Fruit fly (Drosophila melanogaster): ENCODE data around the gene Ugt316A1.

The Ugt316A1 gene

DNA sequence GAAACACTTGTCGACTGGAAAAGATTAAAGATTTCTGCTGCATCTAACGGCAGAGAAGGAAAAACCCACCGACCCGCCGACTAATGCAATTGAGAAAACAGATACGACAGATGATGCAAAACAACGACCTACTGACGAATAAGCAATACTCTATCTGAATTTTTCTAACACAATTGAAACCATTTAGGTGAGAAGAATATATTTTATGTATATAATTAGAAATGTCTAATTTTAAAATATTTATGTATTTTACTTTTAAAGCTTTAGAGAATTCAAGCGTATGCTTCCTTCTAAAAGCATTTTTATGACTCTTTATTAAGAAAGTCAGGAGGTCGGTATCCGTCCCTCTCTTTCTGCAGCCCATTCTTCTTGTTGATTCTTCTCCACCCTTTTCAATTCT, 15.8 kb upstream of the Ugt316A1 start:
- TF ChIP-seq CG9948 (tag; optimal IDR thresholded peaks at IDR 0.05) (peak; percentile 37), CG15710 (tag; optimal IDR thresholded peaks at IDR 0.05) (peak; percentile 1), CG4496 (GFP tag; IDR thresholded peaks at IDR 0.05) (peak; percentile 69), CG14655 (GFP tag; optimal IDR thresholded peaks at IDR 0.05) (peak; percentile 66), EcR (GFP tag; optimal IDR thresholded peaks at IDR 0.05) (no peak), CG13204 (GFP tag; optimal IDR thresholded peaks at IDR 0.05) (no peak), Pif1B (GFP tag; optimal IDR thresholded peaks at IDR 0.05) (no peak), Ets98B (GFP tag; IDR thresholded peaks at IDR 0.05) (peak; percentile 36), CG12605 (GFP tag; IDR thresholded peaks at IDR 0.05) (peak; percentile 31), CG34367 (tag; optimal IDR thresholded peaks at IDR 0.05) (peak; percentile 18), gl (tag; optimal IDR thresholded peaks at IDR 0.05) (no peak), CG8159 (tag; optimal IDR thresholded peaks at IDR 0.05) (peak; percentile 32), CG32121 (GFP tag; IDR thresholded peaks at IDR 0.05) (peak; percentile 46), CG8301 (tag; optimal IDR thresholded peaks at IDR 0.05) (peak; percentile 61), CG10348 (GFP tag; IDR thresholded peaks at IDR 0.05) (no peak), fd96Ca (GFP tag; IDR thresholded peaks at IDR 0.05) (no peak), Pif1A (GFP tag; optimal IDR thresholded peaks at IDR 0.05) (no peak), rn (GFP tag; IDR thresholded peaks at IDR 0.05) (no peak), CG17806 (tag; optimal IDR thresholded peaks at IDR 0.05) (peak; percentile 31), Snoo (tag; optimal IDR thresholded peaks at IDR 0.05) (no peak), D1 (tag; optimal IDR thresholded peaks at IDR 0.05) (no peak)

DNA sequence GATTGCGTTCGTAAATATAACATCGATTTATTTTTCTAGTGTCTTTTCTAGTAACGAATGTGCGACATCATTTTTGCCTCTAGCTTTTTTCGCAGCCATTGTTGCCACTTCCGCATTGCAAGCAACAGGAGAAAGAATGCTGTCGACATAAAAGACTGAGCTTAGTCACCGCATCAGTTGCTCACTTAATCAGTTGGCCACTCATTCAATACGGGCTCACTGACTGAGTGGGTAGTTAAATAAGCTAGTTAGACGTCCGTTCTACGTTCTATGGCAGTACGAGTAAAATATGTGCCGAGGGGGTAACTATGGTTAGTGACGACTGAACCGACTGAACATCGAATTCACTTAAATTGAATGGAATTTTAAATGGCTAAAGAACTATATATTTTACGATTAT, 13.4 kb upstream of the Ugt316A1 start:
- TF ChIP-seq CG32121 (GFP tag; IDR thresholded peaks at IDR 0.05) (no peak), CG17806 (tag; optimal IDR thresholded peaks at IDR 0.05) (no peak), CG14655 (GFP tag; optimal IDR thresholded peaks at IDR 0.05) (peak; percentile 12)

DNA sequence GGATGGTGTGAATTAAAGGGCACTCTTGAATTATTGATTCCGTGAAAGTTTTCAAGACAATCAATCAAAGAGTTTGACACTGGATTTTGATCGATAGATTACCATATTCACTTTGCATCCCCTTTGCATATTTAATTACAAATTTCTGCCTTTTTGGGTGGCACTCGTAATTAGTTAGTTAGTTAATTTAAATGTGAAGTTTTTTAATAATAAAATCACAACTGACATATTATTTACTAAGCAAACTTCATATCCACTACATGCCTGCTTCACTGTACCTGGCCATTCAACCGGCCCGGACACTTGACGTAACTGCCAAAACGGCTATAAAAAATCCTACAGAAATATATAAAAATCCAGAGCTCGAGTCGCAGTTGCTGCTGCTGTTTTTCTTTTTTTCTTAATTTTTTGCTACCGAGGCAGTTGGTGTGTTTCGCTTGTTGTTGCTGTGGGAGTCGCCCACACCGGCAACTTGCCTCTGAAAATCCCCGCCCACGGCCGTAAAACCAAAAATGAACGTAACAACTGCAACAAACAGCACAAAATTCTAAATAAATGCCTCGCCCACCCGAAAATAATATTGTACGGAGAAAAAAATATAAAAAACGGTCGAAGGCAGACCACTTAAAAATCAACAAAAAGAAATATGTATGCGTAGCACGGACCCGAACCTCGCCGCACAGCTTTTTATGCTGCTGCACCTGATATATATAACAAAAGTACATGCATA, 12.2 kb upstream of the Ugt316A1 start:
- TF ChIP-seq CG8159 (tag; optimal IDR thresholded peaks at IDR 0.05) (no peak), CG32121 (GFP tag; IDR thresholded peaks at IDR 0.05) (peak; percentile 23; the same call in 1 of the 2 replicates), CG4496 (GFP tag; IDR thresholded peaks at IDR 0.05) (peak; percentile 30; the same call in 1 of the 3 replicates), Pif1A (GFP tag; optimal IDR thresholded peaks at IDR 0.05) (no peak), EcR (GFP tag; optimal IDR thresholded peaks at IDR 0.05) (peak; percentile 0)

DNA sequence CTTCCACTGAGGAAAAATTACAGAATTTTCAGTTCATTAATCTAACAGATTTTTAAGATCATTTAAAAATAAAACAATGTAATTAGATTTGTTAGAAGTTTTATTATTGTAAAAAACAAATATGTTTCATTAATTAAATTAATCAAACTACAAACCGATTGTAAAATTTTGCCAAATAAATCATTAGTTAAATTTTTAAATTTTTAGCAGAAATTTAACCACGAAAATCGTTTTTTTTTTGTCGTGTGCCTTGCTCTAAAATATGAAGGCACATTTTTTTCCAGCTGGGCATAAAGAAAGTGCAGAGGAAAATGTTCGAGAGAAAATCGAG, 11.3 kb upstream of the Ugt316A1 start:
- no peak for TF ChIP-seq Pif1A (GFP tag; optimal IDR thresholded peaks at IDR 0.05)
- no peak for TF ChIP-seq EcR (GFP tag; optimal IDR thresholded peaks at IDR 0.05)

DNA sequence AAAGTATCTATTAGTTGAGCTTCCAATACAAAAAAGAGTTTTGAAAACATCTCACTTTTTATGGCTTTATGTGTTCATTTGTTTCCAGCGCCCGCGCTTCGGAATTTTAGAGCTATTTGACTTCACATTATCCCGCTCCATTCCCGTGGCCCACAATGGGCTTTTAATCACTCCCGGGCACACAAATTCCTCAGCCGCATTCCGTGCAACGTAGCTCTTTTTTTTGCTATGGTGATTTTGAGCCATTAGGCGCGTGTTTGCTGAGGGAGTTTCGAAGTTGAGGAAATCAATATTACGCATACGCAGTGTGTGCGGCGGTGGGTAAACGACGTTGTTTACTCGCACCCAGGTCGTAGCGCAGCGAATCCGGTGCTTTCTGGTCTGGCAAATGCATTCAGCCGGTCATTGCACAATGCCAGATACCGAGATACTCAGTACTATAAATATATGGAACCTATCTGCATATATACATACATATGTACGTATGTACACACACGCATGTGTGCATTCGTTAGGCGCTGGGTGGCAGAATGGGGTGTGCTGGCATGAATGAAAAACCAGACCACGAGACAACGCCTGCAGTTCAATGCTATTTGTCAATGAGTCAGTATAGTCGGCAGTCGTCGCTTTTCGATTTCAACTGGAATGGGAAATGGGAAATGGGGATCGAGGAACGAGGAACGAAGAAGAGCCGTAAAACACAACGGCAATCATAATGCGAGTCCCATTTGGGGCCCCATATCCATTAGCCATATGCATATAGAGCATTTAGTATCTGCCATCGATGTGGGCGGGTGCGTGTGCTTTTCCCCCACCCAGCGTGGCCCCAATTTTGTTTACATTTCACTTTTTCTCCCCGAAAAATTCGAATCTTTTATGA, 10.7 kb upstream of the Ugt316A1 start:
- TF ChIP-seq CG8159 (tag; optimal IDR thresholded peaks at IDR 0.05), result no peak
- TF ChIP-seq CG17806 (tag; optimal IDR thresholded peaks at IDR 0.05), result no peak
- TF ChIP-seq CG32121 (GFP tag; IDR thresholded peaks at IDR 0.05), result no peak; the same call in 1 of the 2 replicates
- peak; percentile 86 for TF ChIP-seq EcR (GFP tag; optimal IDR thresholded peaks at IDR 0.05)
- no peak for TF ChIP-seq CG13204 (GFP tag; optimal IDR thresholded peaks at IDR 0.05)
- no peak for TF ChIP-seq fd96Ca (GFP tag; IDR thresholded peaks at IDR 0.05)
- no peak for TF ChIP-seq Snoo (tag; optimal IDR thresholded peaks at IDR 0.05)
- TF ChIP-seq rn (GFP tag; IDR thresholded peaks at IDR 0.05), result no peak
- TF ChIP-seq D1 (tag; optimal IDR thresholded peaks at IDR 0.05), result no peak
- TF ChIP-seq CG8301 (tag; optimal IDR thresholded peaks at IDR 0.05), result no peak
- 0 out of 2 replicates have a peak, but pooled peaks have one; percentile 14 for TF ChIP-seq CG12605 (GFP tag; IDR thresholded peaks at IDR 0.05)
- TF ChIP-seq CG10348 (GFP tag; IDR thresholded peaks at IDR 0.05), result no peak
- TF ChIP-seq CG34367 (tag; optimal IDR thresholded peaks at IDR 0.05), result no peak
- no peak for TF ChIP-seq Pif1A (GFP tag; optimal IDR thresholded peaks at IDR 0.05)
- peak; percentile 38; the same call in 1 of the 2 replicates for TF ChIP-seq Ets98B (GFP tag; IDR thresholded peaks at IDR 0.05)
- TF ChIP-seq gl (tag; optimal IDR thresholded peaks at IDR 0.05), result no peak
- TF ChIP-seq CG9948 (tag; optimal IDR thresholded peaks at IDR 0.05), result no peak
- TF ChIP-seq CG4496 (GFP tag; IDR thresholded peaks at IDR 0.05), result 0 out of 3 replicates have a peak, but pooled peaks have one; percentile 31
- no peak for TF ChIP-seq Pif1B (GFP tag; optimal IDR thresholded peaks at IDR 0.05)
- TF ChIP-seq CG14655 (GFP tag; optimal IDR thresholded peaks at IDR 0.05), result no peak

DNA sequence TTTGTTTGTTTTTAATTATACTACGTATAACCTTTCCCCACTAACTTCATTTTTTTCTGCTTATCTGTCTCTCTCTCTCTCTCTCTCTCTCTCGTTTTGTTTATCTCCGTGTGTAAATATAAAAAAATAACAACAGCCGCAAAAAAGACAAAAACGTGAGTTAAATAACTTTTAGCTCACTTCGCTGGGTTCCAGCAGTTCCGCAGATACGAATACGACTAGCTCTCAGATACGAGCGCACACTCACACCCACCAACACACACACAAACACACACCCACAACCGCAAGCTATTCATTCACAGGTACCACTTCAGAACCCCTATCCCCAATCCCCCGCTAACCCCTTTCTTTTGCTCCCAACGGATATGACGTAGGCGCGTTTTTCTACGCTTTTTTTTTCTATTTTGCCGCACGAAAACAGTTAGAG, 9.6 kb upstream of the Ugt316A1 start:
- TF ChIP-seq CG8301 (tag; optimal IDR thresholded peaks at IDR 0.05), result peak; percentile 75
- TF ChIP-seq CG8159 (tag; optimal IDR thresholded peaks at IDR 0.05), result peak; percentile 84
- TF ChIP-seq D1 (tag; optimal IDR thresholded peaks at IDR 0.05), result peak; percentile 9
- TF ChIP-seq CG12605 (GFP tag; IDR thresholded peaks at IDR 0.05), result peak; percentile 86
- no peak for TF ChIP-seq CG9948 (tag; optimal IDR thresholded peaks at IDR 0.05)
- peak; percentile 72 for TF ChIP-seq CG15710 (tag; optimal IDR thresholded peaks at IDR 0.05)
- peak; percentile 78 for TF ChIP-seq CG14655 (GFP tag; optimal IDR thresholded peaks at IDR 0.05)
- TF ChIP-seq Ets98B (GFP tag; IDR thresholded peaks at IDR 0.05), result peak; percentile 66; the same call in 1 of the 2 replicates
- no peak for TF ChIP-seq CG10348 (GFP tag; IDR thresholded peaks at IDR 0.05)
- TF ChIP-seq gl (tag; optimal IDR thresholded peaks at IDR 0.05), result peak; percentile 47
- TF ChIP-seq CG13204 (GFP tag; optimal IDR thresholded peaks at IDR 0.05), result peak; percentile 80
- peak; percentile 57 for TF ChIP-seq CG17806 (tag; optimal IDR thresholded peaks at IDR 0.05)
- peak; percentile 53 for TF ChIP-seq EcR (GFP tag; optimal IDR thresholded peaks at IDR 0.05)
- TF ChIP-seq CG32121 (GFP tag; IDR thresholded peaks at IDR 0.05), result peak; percentile 68
- TF ChIP-seq Snoo (tag; optimal IDR thresholded peaks at IDR 0.05), result peak; percentile 44
- peak; percentile 77 for TF ChIP-seq CG34367 (tag; optimal IDR thresholded peaks at IDR 0.05)
- peak; percentile 81 for TF ChIP-seq Pif1B (GFP tag; optimal IDR thresholded peaks at IDR 0.05)
- peak; percentile 80 for TF ChIP-seq CG4496 (GFP tag; IDR thresholded peaks at IDR 0.05)
- peak; percentile 83 for TF ChIP-seq Pif1A (GFP tag; optimal IDR thresholded peaks at IDR 0.05)
- TF ChIP-seq rn (GFP tag; IDR thresholded peaks at IDR 0.05), result no peak
- TF ChIP-seq fd96Ca (GFP tag; IDR thresholded peaks at IDR 0.05), result peak; percentile 51; the same call in 1 of the 3 replicates
